Worm (Caenorhabditis elegans): ENCODE results near the gene ift-74.

ift-74 gene

ce11 chrII:6679724-6680123 is at the start of gene ift-74:
TSS of gene ift-74 (plus strand) at chrII:6680024.
- TF ChIP-seq ref-1 (GFP tag; conservative IDR thresholded peaks at IDR 0.05) = no peak
- TF ChIP-seq flt-1 (GFP tag; IDR thresholded peaks at IDR 0.05) = no peak
- TF ChIP-seq ztf-23 (GFP tag; IDR thresholded peaks at IDR 0.05) = no peak
- TF ChIP-seq med-1 (GFP tag; optimal IDR thresholded peaks at IDR 0.05; ENCODE audit: insufficient read depth) = no peak
- TF ChIP-seq cog-1 (tag; optimal IDR thresholded peaks at IDR 0.05) = no peak
- TF ChIP-seq tab-1 (GFP tag; IDR thresholded peaks at IDR 0.05) = no peak
- no peak for TF ChIP-seq klf-2 (GFP tag; conservative IDR thresholded peaks at IDR 0.05)
- TF ChIP-seq ztf-29 (GFP tag; IDR thresholded peaks at IDR 0.05) = no peak
- no peak for TF ChIP-seq T22C8.4 (GFP tag; IDR thresholded peaks at IDR 0.05)

DNA sequence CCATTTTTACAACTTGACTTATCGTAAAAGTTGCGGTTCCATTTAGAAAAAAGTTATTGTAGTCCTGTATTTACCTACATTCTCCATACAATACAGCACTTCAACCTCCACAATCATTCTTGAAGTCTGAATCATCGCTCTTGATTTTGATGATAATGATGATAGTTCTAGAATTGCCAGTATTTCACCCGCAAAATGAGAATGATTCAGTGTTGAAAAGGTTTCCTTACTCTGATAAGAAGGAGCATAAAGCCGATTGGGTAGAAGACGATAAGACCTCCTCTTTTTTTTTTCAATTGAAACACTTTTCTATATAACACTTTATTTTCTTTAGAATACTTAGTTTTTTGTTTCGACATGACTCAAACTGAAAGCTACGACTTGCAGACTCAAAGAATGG is 49.0 kb upstream of the ift-74 start, which contains the start of gene T19D12.4:
Gene T19D12.4, plus strand, starts transcription at position 295 of the 400 bp plus-strand sequence.
- no peak for TF ChIP-seq flt-1 (GFP tag; IDR thresholded peaks at IDR 0.05)
- TF ChIP-seq ztf-23 (GFP tag; IDR thresholded peaks at IDR 0.05) = no peak
- TF ChIP-seq ztf-29 (GFP tag; IDR thresholded peaks at IDR 0.05) = no peak
- no peak for TF ChIP-seq T22C8.4 (GFP tag; IDR thresholded peaks at IDR 0.05)

- TF ChIP-seq klf-2 (GFP tag; conservative IDR thresholded peaks at IDR 0.05) (no peak), ztf-29 (GFP tag; IDR thresholded peaks at IDR 0.05) (no peak), med-1 (GFP tag; optimal IDR thresholded peaks at IDR 0.05; ENCODE audit: insufficient read depth) (no peak)
Observed at ce11 chrII:6631995-6632394, 47.8 kb upstream of the ift-74 start.

ce11 chrII:6636136-6636535 is 43.7 kb upstream of the ift-74 start, which contains the start of gene T19D12.5:
TSS of gene T19D12.5 (minus strand) at chrII:6636236.
- no peak for TF ChIP-seq flt-1 (GFP tag; IDR thresholded peaks at IDR 0.05)
- TF ChIP-seq tab-1 (GFP tag; IDR thresholded peaks at IDR 0.05) = no peak
- no peak for TF ChIP-seq ztf-29 (GFP tag; IDR thresholded peaks at IDR 0.05)
- TF ChIP-seq klf-2 (GFP tag; conservative IDR thresholded peaks at IDR 0.05) = no peak
- no peak for TF ChIP-seq cog-1 (tag; optimal IDR thresholded peaks at IDR 0.05)
- TF ChIP-seq ref-1 (GFP tag; conservative IDR thresholded peaks at IDR 0.05) = no peak
- no peak for TF ChIP-seq ztf-23 (GFP tag; IDR thresholded peaks at IDR 0.05)

- TF ChIP-seq med-1 (GFP tag; optimal IDR thresholded peaks at IDR 0.05; ENCODE audit: insufficient read depth) = no peak
Observed at ce11 chrII:6637854-6638253, 42.0 kb upstream of the ift-74 start.

- TF ChIP-seq klf-2 (GFP tag; conservative IDR thresholded peaks at IDR 0.05) (no peak), cog-1 (tag; optimal IDR thresholded peaks at IDR 0.05) (no peak), ztf-23 (GFP tag; IDR thresholded peaks at IDR 0.05) (no peak), med-1 (GFP tag; optimal IDR thresholded peaks at IDR 0.05; ENCODE audit: insufficient read depth) (no peak), ztf-29 (GFP tag; IDR thresholded peaks at IDR 0.05) (no peak), flt-1 (GFP tag; IDR thresholded peaks at IDR 0.05) (no peak), T22C8.4 (GFP tag; IDR thresholded peaks at IDR 0.05) (no peak), ref-1 (GFP tag; conservative IDR thresholded peaks at IDR 0.05) (no peak), tab-1 (GFP tag; IDR thresholded peaks at IDR 0.05) (no peak)
Observed at ce11 chrII:6642180-6642579, 37.6 kb upstream of the ift-74 start.

- TF ChIP-seq T22C8.4 (GFP tag; IDR thresholded peaks at IDR 0.05) = no peak
- no peak for TF ChIP-seq ref-1 (GFP tag; conservative IDR thresholded peaks at IDR 0.05)
Observed at ce11 chrII:6642651-6643167, 37.1 kb upstream of the ift-74 start, which contains the start of gene T19D12.6. TSS of gene T19D12.6 (minus strand) at chrII:6643117.

DNA sequence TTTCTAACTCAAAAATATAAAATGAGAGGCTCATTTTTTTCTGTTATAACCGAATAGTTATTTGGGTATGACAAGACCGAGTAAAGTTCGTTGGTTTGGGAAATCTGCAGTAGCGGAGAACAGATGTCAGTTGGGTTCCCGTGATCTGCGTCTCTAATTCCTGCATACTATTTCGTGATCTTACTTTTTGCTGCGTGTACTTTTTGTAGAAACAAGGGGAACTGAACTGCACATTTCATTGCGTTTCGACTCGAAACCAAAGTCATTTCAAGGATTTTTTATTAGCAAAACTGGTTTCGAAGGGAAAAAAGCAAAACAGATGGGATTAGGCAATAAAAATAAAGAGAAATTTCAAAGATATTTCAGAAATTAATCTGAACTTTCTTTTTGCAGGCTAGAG is 32.9 kb upstream of the ift-74 start:
- no peak for TF ChIP-seq ref-1 (GFP tag; conservative IDR thresholded peaks at IDR 0.05)
- no peak for TF ChIP-seq tab-1 (GFP tag; IDR thresholded peaks at IDR 0.05)
- TF ChIP-seq ztf-29 (GFP tag; IDR thresholded peaks at IDR 0.05) = no peak
- no peak for TF ChIP-seq klf-2 (GFP tag; conservative IDR thresholded peaks at IDR 0.05)
- TF ChIP-seq med-1 (GFP tag; optimal IDR thresholded peaks at IDR 0.05; ENCODE audit: insufficient read depth) = no peak
- TF ChIP-seq cog-1 (tag; optimal IDR thresholded peaks at IDR 0.05) = no peak
- no peak for TF ChIP-seq ztf-23 (GFP tag; IDR thresholded peaks at IDR 0.05)
- no peak for TF ChIP-seq flt-1 (GFP tag; IDR thresholded peaks at IDR 0.05)
- TF ChIP-seq T22C8.4 (GFP tag; IDR thresholded peaks at IDR 0.05) = no peak

ce11 chrII:6649026-6649425 is 30.8 kb upstream of the ift-74 start, which contains the start of gene oig-8:
TSS of gene oig-8 (minus strand) at chrII:6649126.
- TF ChIP-seq ref-1 (GFP tag; conservative IDR thresholded peaks at IDR 0.05) = no peak
- TF ChIP-seq ztf-23 (GFP tag; IDR thresholded peaks at IDR 0.05) = no peak
- no peak for TF ChIP-seq tab-1 (GFP tag; IDR thresholded peaks at IDR 0.05)
- no peak for TF ChIP-seq T22C8.4 (GFP tag; IDR thresholded peaks at IDR 0.05)
- no peak for TF ChIP-seq klf-2 (GFP tag; conservative IDR thresholded peaks at IDR 0.05)
- TF ChIP-seq cog-1 (tag; optimal IDR thresholded peaks at IDR 0.05) = no peak
- TF ChIP-seq flt-1 (GFP tag; IDR thresholded peaks at IDR 0.05) = no peak
- TF ChIP-seq med-1 (GFP tag; optimal IDR thresholded peaks at IDR 0.05; ENCODE audit: insufficient read depth) = no peak
- no peak for TF ChIP-seq ztf-29 (GFP tag; IDR thresholded peaks at IDR 0.05)

ce11 chrII:6651719-6652118 is 28.1 kb upstream of the ift-74 start, which contains the start of gene sra-26:
TSS of gene sra-26 (minus strand) at chrII:6651819.
- TF ChIP-seq ztf-23 (GFP tag; IDR thresholded peaks at IDR 0.05) (no peak), cog-1 (tag; optimal IDR thresholded peaks at IDR 0.05) (no peak), klf-2 (GFP tag; conservative IDR thresholded peaks at IDR 0.05) (no peak), T22C8.4 (GFP tag; IDR thresholded peaks at IDR 0.05) (no peak), tab-1 (GFP tag; IDR thresholded peaks at IDR 0.05) (no peak), med-1 (GFP tag; optimal IDR thresholded peaks at IDR 0.05; ENCODE audit: insufficient read depth) (no peak), ref-1 (GFP tag; conservative IDR thresholded peaks at IDR 0.05) (no peak), ztf-29 (GFP tag; IDR thresholded peaks at IDR 0.05) (no peak), flt-1 (GFP tag; IDR thresholded peaks at IDR 0.05) (no peak)

DNA sequence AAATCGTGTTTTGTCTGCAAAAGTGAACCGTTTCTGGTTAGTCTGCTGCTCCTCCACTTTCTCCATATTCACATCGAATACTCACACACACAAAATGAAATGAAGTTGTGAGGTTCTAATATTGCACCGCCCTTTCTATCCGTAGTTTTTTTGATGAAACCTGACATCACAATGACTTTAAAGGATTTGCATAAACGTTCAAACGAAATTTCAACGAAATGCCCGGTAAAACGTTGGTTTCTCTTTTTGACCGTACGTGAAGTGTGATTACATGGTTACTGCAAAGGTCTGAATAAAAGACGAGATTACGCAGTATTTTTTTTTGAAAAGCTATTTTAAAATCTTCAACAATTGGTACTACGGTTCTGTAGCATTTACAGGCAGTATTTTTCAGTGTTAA is 25.5 kb upstream of the ift-74 start, which contains the start of gene T19D12.9:
Gene T19D12.9, minus strand, starts transcription at position 101 of the 400 bp plus-strand sequence.
- TF ChIP-seq ztf-29 (GFP tag; IDR thresholded peaks at IDR 0.05) (no peak), klf-2 (GFP tag; conservative IDR thresholded peaks at IDR 0.05) (no peak), flt-1 (GFP tag; IDR thresholded peaks at IDR 0.05) (no peak), ztf-23 (GFP tag; IDR thresholded peaks at IDR 0.05) (no peak), cog-1 (tag; optimal IDR thresholded peaks at IDR 0.05) (no peak), ref-1 (GFP tag; conservative IDR thresholded peaks at IDR 0.05) (no peak), med-1 (GFP tag; optimal IDR thresholded peaks at IDR 0.05; ENCODE audit: insufficient read depth) (no peak), T22C8.4 (GFP tag; IDR thresholded peaks at IDR 0.05) (no peak), tab-1 (GFP tag; IDR thresholded peaks at IDR 0.05) (no peak)

Data from whole organism, midembryonic.